Fruit fly (Drosophila melanogaster) whole organism: ENCODE measurements around the gene apn.

Source experiments
- CG8478 ChIP-seq: fragments of >200 bp; optimal IDR thresholded peaks from 2 replicates; lab custom pipeline; 2018; ENCODE audit warnings: inconsistent platforms
- Dll ChIP-seq: fragments of >200 bp; optimal IDR thresholded peaks from 2 replicates; lab custom pipeline; 2017
- EcR ChIP-seq, 2 experiments: fragments of >200 bp; optimal IDR thresholded peaks; 2 replicates each; lab custom pipeline; 2017; ENCODE audit warnings: missing biosample characterization in 2 of 2, missing genetic modification characterization in 2 of 2, missing genetic modification reagents in 2 of 2
- pan ChIP-seq: fragments of >200 bp; optimal IDR thresholded peaks from 2 replicates; lab custom pipeline; 2017
- psq ChIP-seq: fragments of >200 bp; optimal IDR thresholded peaks from 2 replicates; lab custom pipeline; 2017
- usp ChIP-seq: fragments of >200 bp; optimal IDR thresholded peaks from 2 replicates; lab custom pipeline; 2017; ENCODE audit warnings: missing biosample characterization, missing genetic modification characterization, mixed read lengths

Gene apn

dm6 chr3R:13302348-13302747 is 13.7 kb upstream of the apn start, which contains the start of gene CG32473:
Gene CG32473 (plus strand): TSS chr3R:13302648.
- TF ChIP-seq Dll (no peak), psq (lab: Kevin White, UChicago) (no peak), usp (GFP tag; lab: Kevin White, UChicago) (no peak), pan (lab: Kevin White, UChicago) (no peak), CG8478 (lab: Kevin White, UChicago) (no peak), EcR (GFP tag; optimal IDR thresholded peaks at IDR 0.05; lab: Kevin White, UChicago) (no peak)

DNA sequence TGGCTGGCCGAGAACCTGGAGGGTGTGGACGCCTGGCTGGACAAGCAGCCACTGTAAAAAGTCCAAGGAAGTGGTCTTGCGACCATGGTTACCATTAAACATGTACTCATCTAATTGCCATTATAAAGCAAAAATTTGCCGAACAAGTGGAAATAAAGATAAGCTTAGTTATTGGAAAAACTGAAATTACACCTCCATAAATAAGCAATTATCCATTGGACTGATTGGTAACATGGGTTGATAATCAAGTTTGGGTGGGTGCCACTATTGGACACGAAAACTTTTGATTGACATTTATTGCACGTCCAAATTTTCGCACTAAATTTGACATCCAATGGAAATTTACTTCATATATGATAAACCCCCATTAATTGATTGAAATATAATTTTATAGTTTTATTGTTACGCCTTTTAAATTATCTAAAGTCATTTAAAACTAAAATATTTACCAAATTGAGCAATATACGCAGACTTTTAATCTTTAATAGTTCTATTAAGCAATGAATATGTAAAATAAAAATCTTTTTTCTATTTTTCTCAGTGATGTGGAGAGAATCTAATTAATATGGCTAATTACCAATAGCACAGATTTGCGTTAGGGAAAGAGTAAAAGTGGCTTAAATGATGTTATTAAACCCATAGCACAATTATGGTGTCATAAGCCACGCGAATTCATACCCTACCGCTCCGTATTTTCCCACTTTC is 9.7 kb upstream of the apn start, which contains the start of gene CG8774:
Gene CG8774 (plus strand): TSS at position 655 of the 705 bp plus-strand sequence.
- no peak for TF ChIP-seq psq (lab: Kevin White, UChicago)
- TF ChIP-seq EcR (GFP tag; optimal IDR thresholded peaks at IDR 0.05; lab: Kevin White, UChicago): no peak
- TF ChIP-seq usp (GFP tag; lab: Kevin White, UChicago): no peak
- TF ChIP-seq pan (lab: Kevin White, UChicago): no peak
- TF ChIP-seq CG8478 (lab: Kevin White, UChicago): no peak
- no peak for TF ChIP-seq Dll

DNA sequence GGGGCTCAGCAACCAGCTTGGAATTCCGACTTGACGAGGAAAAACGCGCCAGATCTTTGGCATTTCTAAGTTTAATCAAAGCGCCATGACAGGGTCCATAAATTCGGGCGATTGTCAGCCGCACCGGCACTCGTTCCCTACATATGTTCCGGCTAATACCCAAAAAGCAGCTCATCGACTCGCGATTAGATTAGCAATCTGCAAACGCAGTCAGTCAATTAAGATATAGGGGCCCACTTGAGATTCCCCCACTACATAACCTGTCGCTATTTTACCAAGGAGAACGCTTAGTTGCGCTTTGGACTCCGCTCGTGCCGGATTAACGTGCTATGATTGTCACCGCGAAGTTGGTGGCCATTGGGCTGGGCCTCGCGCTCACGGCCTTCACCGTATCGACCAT is 5.8 kb upstream of the apn start, which contains the start of gene CG8773:
Gene CG8773 (plus strand): TSS at position 288 of the 400 bp plus-strand sequence.
- TF ChIP-seq CG8478 (lab: Kevin White, UChicago) (no peak), pan (lab: Kevin White, UChicago) (no peak)

DNA sequence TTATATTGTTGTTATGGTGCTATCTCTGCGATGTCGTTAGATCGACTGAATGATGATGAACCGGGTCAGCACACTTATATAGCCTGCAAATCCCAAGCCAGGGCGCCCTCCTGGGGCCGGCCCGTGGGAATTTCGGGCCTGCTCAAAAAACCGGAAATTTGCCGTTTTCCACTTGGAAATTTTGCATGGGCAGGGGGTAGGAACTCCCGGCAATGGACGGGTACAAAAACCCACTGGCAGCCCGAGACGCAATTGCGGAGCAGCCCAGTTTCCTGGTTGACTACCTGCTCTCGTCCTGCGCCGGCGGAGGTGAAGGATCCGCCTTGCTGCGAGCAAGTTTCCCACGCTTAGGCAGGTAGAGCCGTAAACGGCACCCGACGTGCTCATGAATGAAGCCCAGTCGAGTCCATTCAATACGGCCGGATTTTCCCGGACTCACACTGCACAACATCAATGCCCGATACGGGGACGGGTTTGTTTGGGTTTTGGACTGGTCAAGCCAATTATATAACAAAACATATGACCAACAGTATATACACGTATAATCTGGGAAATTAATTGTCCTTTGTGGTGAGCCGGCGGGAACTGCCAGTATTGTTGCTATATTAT is 4.6 kb upstream of the apn start, which contains the start of gene wntD:
Gene wntD (minus strand): TSS at position 51 of the 609 bp plus-strand sequence.
- TF ChIP-seq CG8478 (lab: Kevin White, UChicago): no peak
- TF ChIP-seq EcR (GFP tag; optimal IDR thresholded peaks at IDR 0.05; lab: Kevin White, UChicago): no peak
- TF ChIP-seq Dll: no peak
- TF ChIP-seq usp (GFP tag; lab: Kevin White, UChicago): no peak
- TF ChIP-seq pan (lab: Kevin White, UChicago): no peak
- no peak for TF ChIP-seq psq (lab: Kevin White, UChicago)

- TF ChIP-seq EcR (GFP tag; optimal IDR thresholded peaks at IDR 0.05; lab: Kevin White, UChicago) (no peak), usp (GFP tag; lab: Kevin White, UChicago) (no peak), Dll (no peak), pan (lab: Kevin White, UChicago) (no peak), psq (lab: Kevin White, UChicago) (no peak), CG8478 (lab: Kevin White, UChicago) (no peak)
These were observed 1.7 kb upstream of the apn start, which contains the start of gene Osi22 for dm6 chr3R:13290329-13290728. Gene Osi22 (plus strand): TSS chr3R:13290629.

dm6 chr3R:13286118-13286579 is 2.5 kb downstream of the apn start, which contains the start of gene CG15888:
Gene CG15888 (minus strand): TSS chr3R:13286529.
- TF ChIP-seq EcR (GFP tag; optimal IDR thresholded peaks at IDR 0.05; lab: Kevin White, UChicago): no peak
- TF ChIP-seq usp (GFP tag; lab: Kevin White, UChicago): no peak
- no peak for TF ChIP-seq pan (lab: Kevin White, UChicago)
- no peak for TF ChIP-seq Dll
- TF ChIP-seq CG8478 (lab: Kevin White, UChicago): no peak
- no peak for TF ChIP-seq psq (lab: Kevin White, UChicago)

DNA sequence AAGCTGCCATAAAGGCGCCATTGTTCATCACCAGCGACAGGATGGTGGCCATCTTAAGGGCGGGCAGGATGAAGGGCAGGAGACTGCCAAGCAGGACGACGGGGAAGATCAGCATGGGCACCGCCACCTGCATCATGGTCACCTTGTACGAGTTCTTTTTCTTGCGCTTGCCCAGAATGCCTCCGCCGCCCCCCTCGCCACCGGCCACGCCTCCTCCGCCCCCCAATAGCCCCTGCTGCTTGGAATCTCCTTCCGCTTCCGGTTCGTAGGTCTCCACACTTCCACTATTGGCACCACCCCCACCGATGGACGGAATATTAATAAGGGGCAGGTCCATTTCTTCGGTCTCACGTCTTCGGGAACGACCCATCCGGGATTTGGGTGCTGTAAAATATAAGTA is 3.5 kb downstream of the apn start:
- no peak for TF ChIP-seq Dll
- TF ChIP-seq CG8478 (lab: Kevin White, UChicago): no peak
- TF ChIP-seq psq (lab: Kevin White, UChicago): no peak
- no peak for TF ChIP-seq pan (lab: Kevin White, UChicago)
- no peak for TF ChIP-seq EcR (GFP tag; optimal IDR thresholded peaks at IDR 0.05; lab: Kevin White, UChicago)
- TF ChIP-seq usp (GFP tag; lab: Kevin White, UChicago): no peak

dm6 chr3R:13279419-13279818 is 9.2 kb downstream of the apn start, which contains the start of gene CG8630:
Gene CG8630 (plus strand): TSS chr3R:13279721.
- TF ChIP-seq pan (lab: Kevin White, UChicago) (no peak), usp (GFP tag; lab: Kevin White, UChicago) (no peak), EcR (GFP tag; optimal IDR thresholded peaks at IDR 0.05; lab: Kevin White, UChicago) (no peak), psq (lab: Kevin White, UChicago) (no peak), Dll (no peak)

DNA sequence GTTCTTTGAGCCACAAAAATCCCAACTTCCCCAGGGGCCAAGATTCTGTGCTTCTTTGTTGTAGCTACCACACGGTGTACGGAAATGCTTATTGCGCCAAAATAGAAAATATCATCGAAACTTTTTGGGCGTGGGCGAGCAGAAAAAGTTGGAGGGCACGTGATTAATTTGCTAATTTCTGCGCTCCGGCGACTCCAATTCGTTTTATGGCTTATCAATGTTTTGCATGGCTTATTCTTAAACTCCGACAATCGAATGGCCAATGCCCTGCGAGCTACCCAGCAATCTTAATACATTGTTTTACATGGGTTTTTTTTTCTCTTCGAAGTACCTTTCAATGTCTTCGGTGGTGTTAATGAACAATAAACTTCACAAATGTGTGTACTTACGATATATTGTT is 13.1 kb downstream of the apn start:
- TF ChIP-seq psq (lab: Kevin White, UChicago) (no peak), Dll (no peak), pan (lab: Kevin White, UChicago) (no peak), usp (GFP tag; lab: Kevin White, UChicago) (no peak), EcR (GFP tag; optimal IDR thresholded peaks at IDR 0.05; lab: Kevin White, UChicago) (no peak), CG8478 (lab: Kevin White, UChicago) (no peak)

DNA sequence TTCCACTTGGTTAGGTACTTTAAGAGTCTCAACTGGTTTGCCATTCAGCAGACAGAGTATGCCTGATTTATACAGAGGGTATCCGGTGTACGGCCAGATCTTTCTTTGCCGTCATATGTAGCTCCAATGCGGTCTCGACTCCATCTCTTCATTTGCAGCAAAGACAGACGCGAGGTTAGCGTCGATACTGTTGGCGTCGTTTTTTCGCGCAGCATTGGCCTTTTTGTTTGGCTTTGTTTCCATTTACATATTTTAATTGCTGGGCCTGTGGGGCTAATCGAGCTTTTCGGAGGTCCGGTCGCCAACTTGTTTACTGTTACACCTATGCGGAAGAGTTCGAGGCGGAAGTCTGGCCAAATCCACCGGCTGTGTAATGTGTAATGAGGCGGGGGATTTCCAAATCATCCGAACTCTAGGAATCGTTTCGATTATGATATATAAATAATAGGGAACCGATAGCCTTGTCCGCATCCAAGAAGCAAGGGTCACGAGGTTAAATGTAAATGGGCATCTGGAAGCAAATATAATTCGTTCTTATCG is 14.3 kb downstream of the apn start:
- TF ChIP-seq EcR (GFP tag; optimal IDR thresholded peaks at IDR 0.05; lab: Kevin White, UChicago) (no peak), pan (lab: Kevin White, UChicago) (no peak), psq (lab: Kevin White, UChicago) (no peak), Dll (no peak), usp (GFP tag; lab: Kevin White, UChicago) (no peak), CG8478 (lab: Kevin White, UChicago) (no peak)

dm6 chr3R:13273462-13273861 is 15.2 kb downstream of the apn start:
- TF ChIP-seq pan (lab: Kevin White, UChicago) (no peak), EcR (GFP tag; optimal IDR thresholded peaks at IDR 0.05; lab: Kevin White, UChicago) (no peak), CG8478 (lab: Kevin White, UChicago) (no peak), usp (GFP tag; lab: Kevin White, UChicago) (no peak), Dll (no peak), psq (lab: Kevin White, UChicago) (no peak)
